Worm (Caenorhabditis elegans) whole organism, L4 larva: ENCODE results near the gene msra-1.

ENCODE experiments used
- F49E8.2 ChIP-seq: sonication (generic microtip); optimal IDR thresholded peaks from 2 replicates; lab custom pipeline; 2016; ENCODE audit warnings: missing compliant biosample characterization, mild to moderate bottlenecking, missing genetic modification characterization, borderline replicate concordance
- R02D3.7 ChIP-seq: fragments of 150-350 bp; sonication (generic microtip); optimal IDR thresholded peaks from 3 replicates; lab custom pipeline; 2014; ENCODE audit warnings: missing biosample characterization, missing genetic modification characterization
- T26A8.4 ChIP-seq: fragments of 200-800 bp; sonication (Bioruptor generic); IDR thresholded peaks from 2 replicates; pipeline ENCODE4 v1.3.6; 2022; ENCODE audit warnings: missing genetic modification characterization, missing compliant biosample characterization
- Y48G9A.11 ChIP-seq: fragments of 200-800 bp; sonication (Bioruptor generic); IDR thresholded peaks from 2 replicates; pipeline ENCODE4 v1.3.6; 2022; ENCODE audit warnings: missing genetic modification reagents, missing genetic modification characterization, missing compliant biosample characterization
- Y5F2A.4 ChIP-seq: fragments of 200-800 bp; sonication (Bioruptor generic); optimal IDR thresholded peaks from 2 replicates; lab custom pipeline; 2018; ENCODE audit warnings: mild to moderate bottlenecking, missing genetic modification characterization, missing compliant biosample characterization
- aly-2 ChIP-seq: sonication (generic microtip); optimal IDR thresholded peaks from 2 replicates; lab custom pipeline; 2018; ENCODE audit warnings: missing biosample characterization, missing genetic modification characterization
- arid-1 ChIP-seq: fragments of 200-800 bp; sonication (Bioruptor generic); conservative IDR thresholded peaks from 2 replicates; pipeline ENCODE4 v1.3.6; 2022; ENCODE audit warnings: missing genetic modification reagents, missing genetic modification characterization, missing compliant biosample characterization
- attf-4 ChIP-seq: sonication (generic microtip); optimal IDR thresholded peaks from 3 replicates; lab custom pipeline; 2017; ENCODE audit warnings: missing biosample characterization, missing genetic modification characterization
- ceh-28 ChIP-seq: fragments of 150-350 bp; optimal IDR thresholded peaks from 2 replicates; lab custom pipeline; 2014; ENCODE audit warnings: missing biosample characterization, missing genetic modification reagents, missing genetic modification characterization
- ceh-32 ChIP-seq: sonication (generic microtip); optimal IDR thresholded peaks from 2 replicates; lab custom pipeline; 2016; ENCODE audit warnings: mild to moderate bottlenecking, missing genetic modification characterization, missing compliant biosample characterization; ENCODE audit not compliant: poor library complexity
- ceh-44 ChIP-seq: fragments of 200-800 bp; sonication (Bioruptor generic); IDR thresholded peaks from 2 replicates; pipeline ENCODE4 v1.3.6; 2022; ENCODE audit warnings: missing genetic modification reagents, missing genetic modification characterization, missing compliant biosample characterization
- daf-12 ChIP-seq: fragments of 150-350 bp; optimal IDR thresholded peaks from 2 replicates; lab custom pipeline; 2014; ENCODE audit warnings: missing biosample characterization, missing genetic modification reagents, missing genetic modification characterization
- daf-16 ChIP-seq, 3 experiments: sonication (generic microtip); optimal IDR thresholded peaks; 2 replicates each; lab custom pipeline; 2016 to 2017; ENCODE audit warnings: missing genetic modification characterization in 3 of 3, missing genetic modification reagents in 3 of 3, mild to moderate bottlenecking in 2 of 3, missing compliant biosample characterization in 2 of 3, missing biosample characterization in 1 of 3, moderate library complexity in 1 of 3
- dmd-8 ChIP-seq: fragments of 200-800 bp; sonication (Bioruptor generic); IDR thresholded peaks from 2 replicates; pipeline ENCODE4 v1.3.6; 2022; ENCODE audit warnings: missing genetic modification characterization, missing compliant biosample characterization
- dve-1 ChIP-seq: sonication (generic microtip); optimal IDR thresholded peaks from 2 replicates; lab custom pipeline; 2017; ENCODE audit warnings: antibody characterized with exemption, mild to moderate bottlenecking, missing genetic modification characterization, missing compliant biosample characterization; ENCODE audit not compliant: insufficient read depth
- egl-43 ChIP-seq: fragments of 200-800 bp; sonication (Bioruptor generic); IDR thresholded peaks from 2 replicates; pipeline ENCODE4 v1.3.6; 2022; ENCODE audit warnings: missing genetic modification reagents, missing genetic modification characterization, missing compliant biosample characterization
- gei-8 ChIP-seq: fragments of 200-800 bp; sonication (Bioruptor generic); optimal IDR thresholded peaks from 2 replicates; lab custom pipeline; 2018; ENCODE audit warnings: mild to moderate bottlenecking, missing genetic modification characterization, missing compliant biosample characterization
- hlh-11 ChIP-seq: fragments of 200-800 bp; sonication (Bioruptor generic); optimal IDR thresholded peaks from 2 replicates; lab custom pipeline; 2018; ENCODE audit warnings: mild to moderate bottlenecking, missing genetic modification characterization, missing compliant biosample characterization
- hmg-1.1 ChIP-seq: fragments of 200-800 bp; sonication (Bioruptor generic); IDR thresholded peaks from 2 replicates; pipeline ENCODE4 v1.3.6; 2022; ENCODE audit warnings: missing genetic modification reagents, missing genetic modification characterization, missing compliant biosample characterization
- lin-1 ChIP-seq: fragments of 200-800 bp; sonication (Bioruptor generic); IDR thresholded peaks from 2 replicates; pipeline ENCODE4 v1.3.6; 2022; ENCODE audit warnings: missing genetic modification reagents, missing genetic modification characterization, missing compliant biosample characterization
- lin-38 ChIP-seq: fragments of 200-800 bp; sonication (Bioruptor generic); IDR thresholded peaks from 2 replicates; pipeline ENCODE4 v1.3.6; 2022; ENCODE audit warnings: missing genetic modification reagents, missing genetic modification characterization, missing compliant biosample characterization
- lir-3 ChIP-seq: sonication (generic microtip); optimal IDR thresholded peaks from 2 replicates; lab custom pipeline; 2016; ENCODE audit warnings: mild to moderate bottlenecking, missing genetic modification characterization, missing compliant biosample characterization
- mdl-1 ChIP-seq, 2 experiments: fragments of 150-350 bp in 1 of 2; sonication (generic microtip) in 1 of 2; optimal IDR thresholded peaks; 2 replicates each; lab custom pipeline; 2014 to 2017; ENCODE audit warnings: missing biosample characterization in 2 of 2, missing genetic modification characterization in 2 of 2
- mdt-29 ChIP-seq: fragments of 200-800 bp; sonication (Bioruptor generic); IDR thresholded peaks from 2 replicates; pipeline ENCODE4 v1.3.6; 2022; ENCODE audit warnings: missing genetic modification reagents, missing genetic modification characterization, missing compliant biosample characterization
- mep-1 ChIP-seq: fragments of 150-350 bp; sonication (generic microtip); optimal IDR thresholded peaks from 3 replicates; lab custom pipeline; 2014; ENCODE audit warnings: missing biosample characterization, missing genetic modification characterization
- mes-2 ChIP-seq: sonication (generic microtip); optimal IDR thresholded peaks from 2 replicates; lab custom pipeline; 2016; ENCODE audit warnings: missing genotype, mild to moderate bottlenecking, missing genetic modification characterization, missing compliant biosample characterization; ENCODE audit not compliant: poor library complexity, severe bottlenecking
- mxl-2 ChIP-seq: fragments of 200-800 bp; sonication (Bioruptor generic); conservative IDR thresholded peaks from 2 replicates; pipeline ENCODE4 v1.3.6; 2022; ENCODE audit warnings: missing genetic modification reagents, missing genetic modification characterization, missing compliant biosample characterization
- nhr-11 ChIP-seq: fragments of 150-350 bp; optimal IDR thresholded peaks from 2 replicates; lab custom pipeline; 2014; ENCODE audit warnings: missing biosample characterization, missing genetic modification characterization
- nhr-25 ChIP-seq: sonication (generic microtip); optimal IDR thresholded peaks from 2 replicates; lab custom pipeline; 2017; ENCODE audit warnings: missing genetic modification characterization, mild to moderate bottlenecking, missing compliant biosample characterization, antibody characterized with exemption, moderate library complexity, borderline replicate concordance; ENCODE audit not compliant: insufficient read depth
- nhr-28 ChIP-seq: fragments of 150-350 bp; optimal IDR thresholded peaks from 2 replicates; lab custom pipeline; 2014; ENCODE audit warnings: missing biosample characterization, missing genetic modification characterization
- nhr-48 ChIP-seq: sonication (generic microtip); optimal IDR thresholded peaks from 2 replicates; lab custom pipeline; 2016; ENCODE audit warnings: mild to moderate bottlenecking, missing genetic modification characterization, missing compliant biosample characterization
- php-3 ChIP-seq: fragments of 200-800 bp; sonication (Bioruptor generic); IDR thresholded peaks from 2 replicates; pipeline ENCODE4 v1.3.6; 2022; ENCODE audit warnings: missing genetic modification reagents, missing genetic modification characterization, missing compliant biosample characterization
- pqm-1 ChIP-seq: sonication (generic microtip); optimal IDR thresholded peaks from 2 replicates; lab custom pipeline; 2017; ENCODE audit warnings: missing biosample characterization, missing genetic modification characterization
- saeg-2 ChIP-seq: fragments of 200-800 bp; sonication (Bioruptor generic); IDR thresholded peaks from 2 replicates; pipeline ENCODE4 v1.3.6; 2022; ENCODE audit warnings: missing genetic modification reagents, missing genetic modification characterization, missing compliant biosample characterization
- skn-1 ChIP-seq: fragments of 150-350 bp; optimal IDR thresholded peaks from 2 replicates; lab custom pipeline; 2014; ENCODE audit warnings: missing biosample characterization, missing genetic modification characterization
- snpc-1.2 ChIP-seq: fragments of 200-800 bp; sonication (Bioruptor generic); IDR thresholded peaks from 2 replicates; pipeline ENCODE4 v1.3.6; 2022; ENCODE audit warnings: missing genetic modification reagents, missing genetic modification characterization, missing compliant biosample characterization
- spr-1 ChIP-seq: sonication (generic microtip); optimal IDR thresholded peaks from 2 replicates; lab custom pipeline; 2016; ENCODE audit warnings: mild to moderate bottlenecking, missing genetic modification characterization, missing compliant biosample characterization
- tag-97 ChIP-seq: fragments of 200-800 bp; sonication (Bioruptor generic); IDR thresholded peaks from 2 replicates; pipeline ENCODE4 v1.3.6; 2022; ENCODE audit warnings: missing genetic modification characterization, missing compliant biosample characterization
- tra-1 ChIP-seq: fragments of 200-800 bp; sonication (Bioruptor generic); IDR thresholded peaks from 2 replicates; pipeline ENCODE4 v1.3.6; 2022; ENCODE audit warnings: missing genetic modification reagents, missing genetic modification characterization, missing compliant biosample characterization
- unc-130 ChIP-seq: sonication (generic microtip); optimal IDR thresholded peaks from 2 replicates; lab custom pipeline; 2016; ENCODE audit warnings: missing genetic modification reagents, missing genetic modification characterization, missing compliant biosample characterization
- vab-7 ChIP-seq: fragments of 200-800 bp; sonication (Bioruptor generic); IDR thresholded peaks from 2 replicates; pipeline ENCODE4 v1.3.6; 2022; ENCODE audit warnings: missing genetic modification reagents, missing genetic modification characterization, missing compliant biosample characterization
- zfp-2 ChIP-seq: sonication (generic microtip); optimal IDR thresholded peaks from 2 replicates; lab custom pipeline; 2016; ENCODE audit warnings: mild to moderate bottlenecking, missing genetic modification characterization, missing compliant biosample characterization
- zip-2 ChIP-seq: fragments of 150-350 bp; optimal IDR thresholded peaks from 2 replicates; lab custom pipeline; 2014; ENCODE audit warnings: missing biosample characterization, missing genetic modification characterization
- ztf-7 ChIP-seq: fragments of 150-350 bp; optimal IDR thresholded peaks from 2 replicates; lab custom pipeline; 2014; ENCODE audit warnings: missing biosample characterization, missing genetic modification characterization

The msra-1 gene

DNA sequence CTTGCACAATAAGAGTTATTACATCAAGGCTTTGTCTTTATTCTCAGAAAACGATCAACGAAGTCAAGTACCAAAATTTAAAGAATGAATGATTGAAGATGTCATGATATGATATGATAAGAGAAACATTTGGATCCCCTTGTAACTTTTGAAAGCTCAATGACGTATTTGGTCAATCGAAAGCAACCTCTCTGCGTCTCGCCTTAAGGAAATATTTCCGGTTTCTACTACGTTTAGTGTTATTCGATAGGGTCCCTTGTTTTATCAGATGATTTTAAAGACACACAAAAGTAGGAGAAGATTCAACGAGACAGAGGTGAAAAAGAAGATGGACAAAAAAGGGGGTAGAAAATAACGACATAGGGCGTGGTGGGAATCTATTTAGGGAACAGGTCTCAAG is 49.4 kb upstream of the msra-1 start (continued):
- no peak for TF ChIP-seq lin-1 (GFP tag; lab: Robert Waterston, UW)
- TF ChIP-seq nhr-11 (tag; lab: Kevin White, UChicago) = no peak
- no peak for TF ChIP-seq zip-2 (tag; lab: Kevin White, UChicago)
- peak; percentile 35 for TF ChIP-seq nhr-28 (tag; lab: Kevin White, UChicago)
- no peak for TF ChIP-seq vab-7 (GFP tag; lab: Robert Waterston, UW)
- TF ChIP-seq nhr-25 (tag; lab: Kevin White, UChicago) = peak; percentile 37
- no peak for TF ChIP-seq attf-4 (tag; lab: Kevin White, UChicago)
- TF ChIP-seq mes-2 (tag; lab: Kevin White, UChicago) = no peak
- TF ChIP-seq mdl-1 (tag; optimal IDR thresholded peaks at IDR 0.05; lab: Kevin White, UChicago) = peak in 1 of 2 experiments; percentile 61

DNA sequence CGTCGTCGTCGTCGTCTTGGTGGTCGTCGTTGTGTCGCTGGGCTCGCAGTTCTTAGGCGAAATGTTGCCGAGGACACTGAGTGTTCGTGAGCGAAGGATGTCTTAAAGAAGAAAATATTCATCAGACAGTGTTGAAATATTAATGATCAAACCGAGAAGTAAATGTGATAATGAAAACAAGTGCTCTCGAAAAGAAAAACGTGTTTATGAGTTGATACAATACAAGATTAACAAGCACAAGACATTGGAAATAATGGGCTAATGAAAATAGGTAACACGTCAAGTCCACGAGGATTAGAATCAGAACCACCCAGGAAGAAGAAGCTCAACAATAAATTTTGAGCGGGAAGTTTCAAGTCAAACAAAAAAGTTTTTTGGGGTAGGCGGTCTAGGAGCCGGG is 48.1 kb upstream of the msra-1 start, which contains the start of gene K02A2.5:
TSS of gene K02A2.5 (minus strand) at position 101 of the 400 bp plus-strand sequence.
- TF ChIP-seq Y48G9A.11 (no peak), skn-1 (no peak), daf-16 (GFP tag; optimal IDR thresholded peaks at IDR 0.05; lab: Kevin White, UChicago) (no peak), daf-16 (tag; optimal IDR thresholded peaks at IDR 0.05; lab: Kevin White, UChicago) (no peak), R02D3.7 (tag; lab: Kevin White, UChicago) (no peak), F49E8.2 (no peak), ceh-28 (tag; lab: Kevin White, UChicago) (no peak), mep-1 (tag; lab: Kevin White, UChicago) (no peak), lir-3 (tag; lab: Kevin White, UChicago) (no peak), tag-97 (GFP tag; lab: Robert Waterston, UW) (no peak), gei-8 (GFP tag; lab: Kevin White, UChicago) (no peak), zip-2 (tag; lab: Kevin White, UChicago) (no peak), ztf-7 (tag; lab: Kevin White, UChicago) (no peak), dve-1 (tag; lab: Kevin White, UChicago) (no peak), tra-1 (no peak), lin-1 (GFP tag; lab: Robert Waterston, UW) (no peak), spr-1 (tag; lab: Kevin White, UChicago) (no peak), ceh-44 (GFP tag; lab: Robert Waterston, UW) (no peak), ceh-32 (no peak), hmg-1.1 (GFP tag; lab: Robert Waterston, UW) (no peak), egl-43 (GFP tag; lab: Robert Waterston, UW) (no peak)

DNA sequence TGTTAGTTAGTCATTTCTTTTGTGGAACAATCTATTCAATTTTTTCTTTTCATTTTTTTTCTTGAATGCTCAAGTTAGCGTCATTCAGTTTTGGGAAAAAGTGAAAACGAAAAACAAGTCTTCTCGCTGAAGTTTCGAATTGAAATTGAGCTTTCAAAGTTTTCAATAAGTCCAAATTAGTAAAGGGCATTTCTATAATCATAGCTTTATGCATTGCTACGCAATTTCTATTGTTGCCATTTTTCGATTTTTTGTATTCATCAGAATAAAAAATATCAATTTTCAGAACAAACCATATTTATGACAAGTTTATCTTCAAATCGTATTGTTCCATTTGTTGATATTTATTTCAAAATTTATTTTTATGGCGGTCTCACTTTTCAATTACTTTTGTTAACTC is 44.4 kb upstream of the msra-1 start, which contains the start of gene srd-55:
TSS of gene srd-55 (plus strand) at position 301 of the 400 bp plus-strand sequence.
- TF ChIP-seq Y48G9A.11 (no peak), mxl-2 (GFP tag; lab: Robert Waterston, UW) (no peak), dve-1 (tag; lab: Kevin White, UChicago) (no peak)

DNA sequence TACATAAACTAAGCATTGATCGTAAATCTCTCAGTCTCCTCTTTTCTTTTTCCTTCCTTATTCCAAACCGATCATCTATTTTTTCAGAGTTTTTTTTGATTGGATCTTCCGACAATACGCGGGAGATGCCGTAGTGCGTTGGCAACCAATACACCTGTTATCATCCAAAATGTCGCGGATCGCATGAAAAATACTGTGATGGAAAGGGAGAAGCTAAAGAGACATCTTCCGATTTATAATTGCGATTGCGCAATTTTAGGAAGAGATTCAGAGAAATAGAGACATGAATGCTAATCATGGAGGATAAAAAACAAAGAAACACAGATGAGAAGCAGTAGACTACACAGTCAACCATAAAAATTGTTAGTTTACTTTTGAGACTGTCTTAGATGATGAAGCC is 42.6 kb upstream of the msra-1 start:
- TF ChIP-seq egl-43 (GFP tag; lab: Robert Waterston, UW) (no peak), pqm-1 (no peak), php-3 (GFP tag; lab: Robert Waterston, UW) (no peak), zfp-2 (tag; lab: Kevin White, UChicago) (no peak), aly-2 (tag; lab: Kevin White, UChicago) (no peak), saeg-2 (GFP tag; lab: Robert Waterston, UW) (no peak), dmd-8 (GFP tag; lab: Robert Waterston, UW) (no peak), unc-130 (GFP tag; lab: Kevin White, UChicago) (no peak), lin-38 (GFP tag; lab: Robert Waterston, UW) (no peak), mdt-29 (GFP tag; lab: Robert Waterston, UW) (no peak), Y5F2A.4 (no peak), snpc-1.2 (no peak), T26A8.4 (GFP tag; lab: Robert Waterston, UW) (no peak), hlh-11 (tag; lab: Kevin White, UChicago) (peak; percentile 48), arid-1 (no peak), nhr-48 (tag; lab: Kevin White, UChicago) (peak; percentile 65), daf-12 (tag; lab: Kevin White, UChicago) (no peak), spr-1 (tag; lab: Kevin White, UChicago) (peak; percentile 15)
